Fruit fly (Drosophila melanogaster): Measurements from ENCODE around the gene Imp.

DNA sequence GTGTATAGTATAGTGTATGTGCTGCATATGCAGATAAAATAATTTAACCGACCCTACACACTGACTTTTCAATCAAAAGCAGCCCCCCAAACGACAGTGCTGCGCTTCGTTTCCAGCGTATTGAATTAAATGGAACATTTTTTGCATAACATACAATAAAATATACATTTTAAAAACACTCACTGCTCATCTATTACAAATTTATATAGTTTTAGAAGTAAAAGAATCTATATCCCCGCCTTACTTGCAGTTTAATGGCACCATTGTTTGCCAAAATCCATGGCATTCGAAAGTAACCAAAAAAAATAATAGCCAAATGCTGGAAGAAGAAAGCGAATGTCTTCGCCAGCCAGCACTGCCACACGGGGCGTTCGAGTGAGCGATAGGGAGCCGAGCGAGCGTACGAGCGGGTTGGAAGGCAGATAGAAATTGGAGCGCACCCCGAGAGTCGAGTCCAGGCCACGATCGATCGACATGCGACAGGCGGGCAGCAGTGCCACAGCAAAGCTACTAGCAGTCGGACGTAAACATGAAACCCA, 17.7 kb upstream of the Imp start, which contains the start of gene CG15209:
- TF ChIP-seq CG6791 (GFP tag; IDR thresholded peaks at IDR 0.05; ENCODE audit: partially characterized antibody) (no peak), Hmx (GFP tag; optimal IDR thresholded peaks at IDR 0.05) (no peak)
